Worm (Caenorhabditis elegans): Measurements from ENCODE around the gene str-188.

ce11 chrV:9757884-9758283 lies 41.4 kb downstream of the str-188 start, which contains the start of gene F58E6.11:
- TF ChIP-seq ztf-23 (GFP tag; IDR thresholded peaks at IDR 0.05), result no peak
- no peak for TF ChIP-seq klf-2 (GFP tag; conservative IDR thresholded peaks at IDR 0.05)
- TF ChIP-seq med-1 (GFP tag; optimal IDR thresholded peaks at IDR 0.05; ENCODE audit: insufficient read depth), result no peak
- no peak for TF ChIP-seq tab-1 (GFP tag; IDR thresholded peaks at IDR 0.05)
- TF ChIP-seq ztf-29 (GFP tag; IDR thresholded peaks at IDR 0.05), result no peak
